Worm (Caenorhabditis elegans): ENCODE data around the gene F45D3.1.

F45D3.1 gene

ce11 chrV:12491070-12491643 lies 35.7 kb upstream of the F45D3.1 start:
- TF ChIP-seq F13H6.1 (tag; optimal IDR thresholded peaks at IDR 0.05) (peak; percentile 75), nhr-129 (tag; optimal IDR thresholded peaks at IDR 0.05) (peak; percentile 59), lsy-2 (tag; optimal IDR thresholded peaks at IDR 0.05) (peak; percentile 61 to 71), unc-62 (GFP tag; optimal IDR thresholded peaks at IDR 0.05) (peak; percentile 17), elt-1 (tag; optimal IDR thresholded peaks at IDR 0.05) (no peak), unc-55 (GFP tag; optimal IDR thresholded peaks at IDR 0.05) (no peak), lin-11 (tag; optimal IDR thresholded peaks at IDR 0.05) (no peak), sma-9 (GFP tag; optimal IDR thresholded peaks at IDR 0.05) (peak; percentile 86), sma-9 (tag; optimal IDR thresholded peaks at IDR 0.05) (no peak), alr-1 (tag; optimal IDR thresholded peaks at IDR 0.05) (no peak), lin-39 (tag; optimal IDR thresholded peaks at IDR 0.05) (no peak), ztf-1 (GFP tag; conservative IDR thresholded peaks at IDR 0.05) (no peak), mbf-1 (tag; optimal IDR thresholded peaks at IDR 0.05) (no peak), nhr-25 (tag; optimal IDR thresholded peaks at IDR 0.05) (peak; percentile 70), nhr-10 (tag; optimal IDR thresholded peaks at IDR 0.05) (peak; percentile 27), snpc-4 (tag; optimal IDR thresholded peaks at IDR 0.05) (peak; percentile 99), aly-2 (tag; optimal IDR thresholded peaks at IDR 0.05) (no peak), Y55F3AM.14 (GFP tag; optimal IDR thresholded peaks at IDR 0.05) (no peak), C34F6.9 (tag; optimal IDR thresholded peaks at IDR 0.05) (no peak), sma-3 (GFP tag; optimal IDR thresholded peaks at IDR 0.05) (peak; percentile 85), ceh-82 (tag; optimal IDR thresholded peaks at IDR 0.05) (no peak), egl-27 (tag; optimal IDR thresholded peaks at IDR 0.05) (peak; percentile 45), zag-1 (tag; optimal IDR thresholded peaks at IDR 0.05) (no peak), nhr-6 (tag; optimal IDR thresholded peaks at IDR 0.05) (no peak), ama-1 (optimal IDR thresholded peaks at IDR 0.05) (peak; percentile 86), elt-3 (tag; optimal IDR thresholded peaks at IDR 0.05) (no peak), mdl-1 (tag; optimal IDR thresholded peaks at IDR 0.05) (peak; percentile 50 to 83), mab-5 (tag; optimal IDR thresholded peaks at IDR 0.05) (no peak), nhr-21 (tag; optimal IDR thresholded peaks at IDR 0.05) (peak; percentile 70), nhr-12 (tag; optimal IDR thresholded peaks at IDR 0.05) (no peak), lin-13 (GFP tag; optimal IDR thresholded peaks at IDR 0.05) (peak; percentile 81), blmp-1 (tag; optimal IDR thresholded peaks at IDR 0.05; ENCODE audit: insufficient read depth) (no peak), nhr-23 (tag; optimal IDR thresholded peaks at IDR 0.05) (no peak), nhr-237 (tag; optimal IDR thresholded peaks at IDR 0.05) (no peak), crh-2 (tag; optimal IDR thresholded peaks at IDR 0.05) (peak; percentile 60), dmd-4 (tag; optimal IDR thresholded peaks at IDR 0.05) (no peak), nhr-77 (tag; optimal IDR thresholded peaks at IDR 0.05) (no peak), sem-4 (tag; optimal IDR thresholded peaks at IDR 0.05) (no peak), gmeb-1 (tag; optimal IDR thresholded peaks at IDR 0.05) (peak; percentile 81), skn-1 (tag; optimal IDR thresholded peaks at IDR 0.05) (no peak), ztf-11 (tag; optimal IDR thresholded peaks at IDR 0.05) (no peak), fos-1 (tag; optimal IDR thresholded peaks at IDR 0.05) (peak; percentile 57), R02D3.7 (tag; optimal IDR thresholded peaks at IDR 0.05) (peak; percentile 33), ceh-16 (tag; optimal IDR thresholded peaks at IDR 0.05) (peak; percentile 71), unc-39 (tag; optimal IDR thresholded peaks at IDR 0.05) (no peak), nhr-11 (tag; optimal IDR thresholded peaks at IDR 0.05) (no peak), ztf-4 (tag; optimal IDR thresholded peaks at IDR 0.05) (peak; percentile 73), ZK546.5 (tag; optimal IDR thresholded peaks at IDR 0.05) (no peak), peb-1 (tag; optimal IDR thresholded peaks at IDR 0.05) (no peak)

Data from whole organism, L2 larva.